Fruit fly (Drosophila melanogaster) whole organism, embryonic: Measurements from ENCODE around the gene Hsp67Ba.
A peak's percentile ranks its signal among the peaks of the same experiment; 100 is the strongest.

Source experiments
- Ada2b ChIP-seq: fragments of 200-800 bp; sonication (Bioruptor generic); IDR thresholded peaks from 2 replicates; pipeline ENCODE4 v1.3.6; 2022; ENCODE audit warnings: missing biosample characterization, missing genetic modification characterization
- Atf3 ChIP-seq: fragments of 200-800 bp; sonication (Bioruptor generic); optimal IDR thresholded peaks from 3 replicates; lab custom pipeline; 2016; ENCODE audit warnings: missing biosample characterization, missing genetic modification characterization
- CG10274 ChIP-seq: fragments of 200-800 bp; sonication (Bioruptor generic); optimal IDR thresholded peaks from 3 replicates; lab custom pipeline; 2017; ENCODE audit warnings: missing biosample characterization, mild to moderate bottlenecking, missing genetic modification characterization
- CG10654 ChIP-seq: fragments of 200-800 bp; sonication (Bioruptor generic); optimal IDR thresholded peaks from 2 replicates; lab custom pipeline; 2016; ENCODE audit warnings: missing biosample characterization, missing genetic modification characterization
- CG10959 ChIP-seq: fragments of 200-800 bp; sonication (Bioruptor generic); IDR thresholded peaks from 2 replicates; pipeline ENCODE4 v1.3.6; 2022; ENCODE audit warnings: missing biosample characterization, missing genetic modification characterization
- CG11398 ChIP-seq: fragments of 200-800 bp; sonication (Bioruptor generic); optimal IDR thresholded peaks from 2 replicates; lab custom pipeline; 2016; ENCODE audit warnings: missing biosample characterization, missing genetic modification characterization
- CG11696 ChIP-seq: fragments of 200-800 bp; sonication (Bioruptor generic); IDR thresholded peaks from 2 replicates; pipeline ENCODE4 v1.3.6; 2022; ENCODE audit warnings: missing biosample characterization, missing genetic modification characterization
- CG13123 ChIP-seq: fragments of 200-800 bp; sonication (Bioruptor generic); optimal IDR thresholded peaks from 2 replicates; lab custom pipeline; 2016; ENCODE audit warnings: missing biosample characterization, missing genetic modification characterization
- CG13424 ChIP-seq: fragments of 200-800 bp; sonication (Bioruptor generic); optimal IDR thresholded peaks from 2 replicates; lab custom pipeline; 2019; ENCODE audit warnings: missing biosample characterization, mild to moderate bottlenecking, missing genetic modification characterization, moderate library complexity
- CG14050 ChIP-seq: fragments of 200-800 bp; sonication (Bioruptor generic); IDR thresholded peaks from 3 replicates; pipeline ENCODE4 v1.3.6; 2022; ENCODE audit warnings: missing biosample characterization, missing genetic modification characterization
- CG1529 ChIP-seq: fragments of 200-800 bp; sonication (Bioruptor generic); optimal IDR thresholded peaks from 3 replicates; lab custom pipeline; 2018; ENCODE audit warnings: missing biosample characterization, missing genetic modification characterization
- CG16813 ChIP-seq: fragments of 200-800 bp; sonication (Bioruptor generic); IDR thresholded peaks from 3 replicates; pipeline ENCODE4 v1.3.6; 2022; ENCODE audit warnings: missing biosample characterization, missing genetic modification characterization; ENCODE audit not compliant: partially characterized antibody
- CG2116 ChIP-seq: fragments of 200-800 bp; sonication (Bioruptor generic); optimal IDR thresholded peaks from 3 replicates; lab custom pipeline; 2018; ENCODE audit warnings: missing biosample characterization, mild to moderate bottlenecking, missing genetic modification characterization
- CG2202 ChIP-seq: fragments of 200-800 bp; sonication (Bioruptor generic); optimal IDR thresholded peaks from 2 replicates; lab custom pipeline; 2018; ENCODE audit warnings: missing biosample characterization, mild to moderate bottlenecking, missing genetic modification characterization
- CG30431 ChIP-seq: fragments of 200-800 bp; sonication (Bioruptor generic); optimal IDR thresholded peaks from 2 replicates; lab custom pipeline; 2017; ENCODE audit warnings: missing biosample characterization, missing genetic modification characterization
- CG33213 ChIP-seq: fragments of 200-800 bp; sonication (Bioruptor generic); optimal IDR thresholded peaks from 3 replicates; lab custom pipeline; 2016; ENCODE audit warnings: missing biosample characterization, missing genetic modification characterization
- CG3847 ChIP-seq: fragments of 200-800 bp; sonication (Bioruptor generic); IDR thresholded peaks from 2 replicates; pipeline ENCODE4 v1.3.6; 2022; ENCODE audit warnings: missing biosample characterization, missing genetic modification characterization
- CG4328 ChIP-seq: fragments of 200-800 bp; sonication (Bioruptor generic); optimal IDR thresholded peaks from 3 replicates; lab custom pipeline; 2017; ENCODE audit warnings: missing biosample characterization, missing genetic modification reagents, missing genetic modification characterization
- CG4854 ChIP-seq: fragments of 200-800 bp; sonication (Bioruptor generic); optimal IDR thresholded peaks from 2 replicates; lab custom pipeline; 2016; ENCODE audit warnings: missing biosample characterization, missing genetic modification characterization, inconsistent platforms
- CG5180 ChIP-seq: fragments of 200-800 bp; sonication (Bioruptor generic); optimal IDR thresholded peaks from 3 replicates; lab custom pipeline; 2017; ENCODE audit warnings: missing biosample characterization, missing genetic modification characterization, mild to moderate bottlenecking, moderate library complexity, missing genetic modification reagents
- CG6791 ChIP-seq: fragments of 200-800 bp; sonication (Bioruptor generic); IDR thresholded peaks from 3 replicates; pipeline ENCODE4 v1.3.6; 2022; ENCODE audit warnings: missing biosample characterization, missing genetic modification characterization; ENCODE audit not compliant: partially characterized antibody
- CG9797 ChIP-seq: fragments of 200-800 bp; sonication (Bioruptor generic); optimal IDR thresholded peaks from 3 replicates; lab custom pipeline; 2018; ENCODE audit warnings: missing biosample characterization, mild to moderate bottlenecking, missing genetic modification characterization
- Chrac-16 ChIP-seq: fragments of 200-800 bp; sonication (Bioruptor generic); optimal IDR thresholded peaks from 3 replicates; lab custom pipeline; 2016; ENCODE audit warnings: missing biosample characterization, missing genetic modification characterization
- Dip2 ChIP-seq: fragments of 200-800 bp; sonication (Bioruptor generic); IDR thresholded peaks from 2 replicates; pipeline ENCODE4 v1.3.6; 2022; ENCODE audit warnings: missing biosample characterization, missing genetic modification characterization
- Eip74EF ChIP-seq, 2 experiments: fragments of 200-800 bp in 1 of 2; fragments of >200 bp in 1 of 2; sonication (Bioruptor generic) in 1 of 2; optimal IDR thresholded peaks; 2 replicates each; lab custom pipeline; 2017 to 2019; ENCODE audit warnings: missing biosample characterization in 2 of 2, missing genetic modification characterization in 2 of 2, mild to moderate bottlenecking in 1 of 2, moderate library complexity in 1 of 2
- HLHmδ ChIP-seq: fragments of 200-800 bp; sonication (Bioruptor generic); optimal IDR thresholded peaks from 2 replicates; lab custom pipeline; 2018; ENCODE audit warnings: missing biosample characterization, mild to moderate bottlenecking, missing genetic modification characterization, moderate library complexity
- Lim3 ChIP-seq: fragments of 200-800 bp; sonication (Bioruptor generic); IDR thresholded peaks from 2 replicates; pipeline ENCODE4 v1.3.6; 2022; ENCODE audit warnings: missing biosample characterization, missing genetic modification characterization
- Meics ChIP-seq: fragments of 200-800 bp; sonication (Bioruptor generic); optimal IDR thresholded peaks from 2 replicates; lab custom pipeline; 2017; ENCODE audit warnings: missing biosample characterization, mild to moderate bottlenecking, missing genetic modification characterization
- NC2α ChIP-seq: fragments of 200-800 bp; sonication (Bioruptor generic); optimal IDR thresholded peaks from 2 replicates; lab custom pipeline; 2016; ENCODE audit warnings: missing biosample characterization, missing genetic modification characterization
- NC2β ChIP-seq: fragments of 200-800 bp; sonication (Bioruptor generic); optimal IDR thresholded peaks from 2 replicates; lab custom pipeline; 2016; ENCODE audit warnings: missing biosample characterization, missing genetic modification characterization
- Opbp ChIP-seq: fragments of 200-800 bp; sonication (Bioruptor generic); IDR thresholded peaks from 3 replicates; pipeline ENCODE4 v1.3.6; 2022; ENCODE audit warnings: missing biosample characterization, missing genetic modification characterization; ENCODE audit not compliant: partially characterized antibody
- al ChIP-seq: fragments of 200-800 bp; sonication (Bioruptor generic); IDR thresholded peaks from 2 replicates; pipeline ENCODE4 v1.3.6; 2022; ENCODE audit warnings: missing biosample characterization, missing genetic modification characterization
- ara ChIP-seq: fragments of 200-800 bp; sonication (Bioruptor generic); IDR thresholded peaks from 2 replicates; pipeline ENCODE4 v1.3.6; 2022; ENCODE audit warnings: missing biosample characterization, missing genetic modification characterization
- ase ChIP-seq: fragments of 200-800 bp; sonication (Bioruptor generic); IDR thresholded peaks from 3 replicates; pipeline ENCODE4 v1.3.6; 2022; ENCODE audit warnings: missing biosample characterization, missing genetic modification characterization
- br ChIP-seq: fragments of >200 bp; optimal IDR thresholded peaks from 2 replicates; lab custom pipeline; 2017
- cas ChIP-seq: fragments of 200-800 bp; sonication (Bioruptor generic); IDR thresholded peaks from 2 replicates; pipeline ENCODE4 v1.3.6; 2022; ENCODE audit warnings: missing biosample characterization, missing genetic modification characterization
- chinmo ChIP-seq: fragments of 200-800 bp; sonication (Bioruptor generic); IDR thresholded peaks from 4 replicates; pipeline ENCODE4 v1.3.6; 2022; ENCODE audit warnings: missing biosample characterization, missing genetic modification characterization; ENCODE audit not compliant: partially characterized antibody
- chm ChIP-seq: fragments of 200-800 bp; sonication (Bioruptor generic); IDR thresholded peaks from 2 replicates; pipeline ENCODE4 v1.3.6; 2022; ENCODE audit warnings: missing biosample characterization, missing genetic modification characterization
- crc ChIP-seq: fragments of 200-800 bp; sonication (Bioruptor generic); optimal IDR thresholded peaks from 2 replicates; lab custom pipeline; 2016; ENCODE audit warnings: missing biosample characterization, missing genetic modification characterization
- croc ChIP-seq: fragments of 200-800 bp; sonication (Bioruptor generic); conservative IDR thresholded peaks from 3 replicates; pipeline ENCODE4 v1.3.6; 2022; ENCODE audit warnings: missing biosample characterization, missing genetic modification characterization
- cwo ChIP-seq: fragments of 200-800 bp; sonication (Bioruptor generic); optimal IDR thresholded peaks from 3 replicates; lab custom pipeline; 2017; ENCODE audit warnings: missing biosample characterization, missing genetic modification characterization, mild to moderate bottlenecking, moderate library complexity, missing genetic modification reagents
- dan ChIP-seq: fragments of 200-800 bp; sonication (Bioruptor generic); IDR thresholded peaks from 2 replicates; pipeline ENCODE4 v1.3.6; 2022; ENCODE audit warnings: missing biosample characterization, missing genetic modification characterization
- exex ChIP-seq: fragments of 200-800 bp; sonication (Bioruptor generic); optimal IDR thresholded peaks from 4 replicates; lab custom pipeline; 2018; ENCODE audit warnings: missing biosample characterization, mild to moderate bottlenecking, missing genetic modification characterization, moderate library complexity
- gsb-n ChIP-seq: fragments of 200-800 bp; sonication (Bioruptor generic); optimal IDR thresholded peaks from 3 replicates; lab custom pipeline; 2018; ENCODE audit warnings: missing biosample characterization, mild to moderate bottlenecking, missing genetic modification characterization
- klu ChIP-seq: fragments of 200-800 bp; sonication (Bioruptor generic); IDR thresholded peaks from 2 replicates; pipeline ENCODE4 v1.3.6; 2022; ENCODE audit warnings: missing biosample characterization, missing genetic modification characterization
- run ChIP-seq: fragments of 200-800 bp; sonication (Bioruptor generic); optimal IDR thresholded peaks from 3 replicates; lab custom pipeline; 2018; ENCODE audit warnings: missing biosample characterization, mild to moderate bottlenecking, missing genetic modification characterization
- stwl ChIP-seq: fragments of 200-800 bp; sonication (Bioruptor generic); optimal IDR thresholded peaks from 3 replicates; lab custom pipeline; 2018; ENCODE audit warnings: missing biosample characterization, mild to moderate bottlenecking, missing genetic modification characterization, moderate library complexity
- tap ChIP-seq: fragments of 200-800 bp; optimal IDR thresholded peaks from 3 replicates; lab custom pipeline; 2019; ENCODE audit warnings: missing biosample characterization, mild to moderate bottlenecking, missing genetic modification characterization, moderate library complexity
- tll ChIP-seq, 2 experiments: fragments of 200-800 bp in 1 of 2; fragments of >200 bp in 1 of 2; sonication (Bioruptor generic) in 1 of 2; optimal IDR thresholded peaks; 2 replicates each; lab custom pipeline; 2017 to 2019; ENCODE audit warnings: missing biosample characterization in 2 of 2, missing genetic modification characterization in 2 of 2, mild to moderate bottlenecking in 1 of 2, moderate library complexity in 1 of 2
- tna ChIP-seq: fragments of 200-800 bp; sonication (Bioruptor generic); IDR thresholded peaks from 2 replicates; pipeline ENCODE4 v1.3.6; 2022; ENCODE audit warnings: missing biosample characterization, missing genetic modification characterization; ENCODE audit not compliant: partially characterized antibody

Hsp67Ba gene

DNA sequence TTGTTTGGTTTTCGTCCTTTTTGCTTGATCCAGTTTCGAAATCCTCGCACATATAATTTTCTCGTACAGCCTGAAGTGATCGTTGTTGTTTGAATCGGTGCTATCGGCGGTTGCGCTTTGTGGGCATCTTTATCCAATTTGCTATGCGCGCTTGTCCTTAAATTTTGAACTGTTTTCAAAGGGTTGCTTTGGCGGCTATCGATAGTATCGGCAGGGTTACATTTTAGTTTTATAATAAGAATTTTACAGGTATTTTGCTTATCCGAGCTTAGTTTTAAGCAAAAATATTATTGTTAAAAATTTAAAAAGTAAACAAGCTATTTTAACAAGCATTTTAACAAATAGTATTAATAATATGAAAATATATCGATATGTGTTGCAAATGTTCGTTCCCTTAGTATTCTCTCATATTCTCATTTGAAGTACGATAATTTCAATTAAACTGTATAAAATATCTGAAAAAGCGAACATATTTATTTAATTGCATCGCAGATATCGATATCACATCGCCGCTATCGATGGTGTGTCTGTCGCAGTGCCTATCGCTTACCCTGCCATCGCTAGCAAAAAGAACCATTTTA, 12.4 kb downstream of the Hsp67Ba start, which contains the start of the genes Klp67A and CG4452 (continued):
- TF ChIP-seq CG11398 (GFP tag; lab: Kevin White, UChicago) (no peak), CG2202 (tag; lab: Kevin White, UChicago) (no peak), cas (GFP tag; lab: Robert Waterston, UW) (no peak), tna (peak; percentile 71; the same call in 1 of the 2 replicates), chinmo (GFP tag; lab: Robert Waterston, UW) (peak; percentile 77; the same call in 1 of the 4 replicates), chm (GFP tag; lab: Robert Waterston, UW) (no peak), Dip2 (GFP tag; lab: Robert Waterston, UW) (no peak), CG16813 (GFP tag; lab: Robert Waterston, UW) (peak; percentile 95), Atf3 (GFP tag; lab: Kevin White, UChicago) (no peak), CG10959 (GFP tag; lab: Robert Waterston, UW) (no peak), ara (GFP tag; lab: Robert Waterston, UW) (no peak), CG3847 (GFP tag; lab: Robert Waterston, UW) (peak; percentile 39; the same call in 1 of the 2 replicates), CG33213 (GFP tag; lab: Kevin White, UChicago) (no peak), CG14050 (0 out of 3 replicates have a peak, but pooled peaks have one; percentile 9), ase (GFP tag; lab: Robert Waterston, UW) (no peak), gsb-n (tag; lab: Kevin White, UChicago) (peak; percentile 62), cwo (GFP tag; lab: Kevin White, UChicago) (no peak), Meics (GFP tag; lab: Kevin White, UChicago) (no peak), klu (GFP tag; lab: Robert Waterston, UW) (no peak), CG9797 (GFP tag; lab: Kevin White, UChicago) (peak; percentile 51), HLHmδ (GFP tag; lab: Kevin White, UChicago) (no peak), run (no peak), CG30431 (GFP tag; lab: Kevin White, UChicago) (no peak), CG4854 (GFP tag; lab: Kevin White, UChicago) (peak; percentile 17), CG13424 (peak; percentile 54), tll (GFP tag; optimal IDR thresholded peaks at IDR 0.05; lab: Kevin White, UChicago) (peak in 1 of 2 experiments; percentile 22), CG1529 (GFP tag; lab: Kevin White, UChicago) (no peak), croc (GFP tag; lab: Robert Waterston, UW) (no peak), NC2β (GFP tag; lab: Kevin White, UChicago) (no peak), Lim3 (GFP tag; lab: Robert Waterston, UW) (no peak), NC2α (GFP tag; lab: Kevin White, UChicago) (no peak), Ada2b (GFP tag; lab: Robert Waterston, UW) (no peak), CG6791 (peak; percentile 83), al (GFP tag; lab: Robert Waterston, UW) (0 out of 2 replicates have a peak, but pooled peaks have one; percentile 34), CG5180 (no peak), CG10274 (no peak), br (lab: Kevin White, UChicago) (no peak), stwl (tag; lab: Kevin White, UChicago) (peak; percentile 78), CG4328 (GFP tag; lab: Kevin White, UChicago) (no peak), crc (no peak), Eip74EF (GFP tag; optimal IDR thresholded peaks at IDR 0.05; lab: Kevin White, UChicago) (no peak), CG10654 (GFP tag; lab: Kevin White, UChicago) (peak; percentile 20), CG2116 (GFP tag; lab: Kevin White, UChicago) (peak; percentile 100), tap (tag; lab: Kevin White, UChicago) (no peak), CG11696 (GFP tag; lab: Robert Waterston, UW) (no peak), Opbp (GFP tag; lab: Robert Waterston, UW) (peak; percentile 85), CG13123 (GFP tag; lab: Kevin White, UChicago) (no peak), dan (GFP tag; lab: Robert Waterston, UW) (no peak), exex (tag; lab: Kevin White, UChicago) (no peak), Chrac-16 (GFP tag; lab: Kevin White, UChicago) (no peak)
